Worm (Caenorhabditis elegans) whole organism, L3 larva: Measurements from ENCODE around the gene M04G7.2.

Experiments
- R02D3.7 ChIP-seq: fragments of 150-350 bp; optimal IDR thresholded peaks from 2 replicates; lab custom pipeline; 2014; ENCODE audit warnings: missing biosample characterization, missing genetic modification characterization
- ZK546.5 ChIP-seq: sonication (generic microtip); optimal IDR thresholded peaks from 2 replicates; lab custom pipeline; 2017; ENCODE audit warnings: missing biosample characterization, missing genetic modification characterization
- aly-2 ChIP-seq: fragments of 150-350 bp; optimal IDR thresholded peaks from 2 replicates; lab custom pipeline; 2014; ENCODE audit warnings: missing biosample characterization, missing genetic modification characterization
- ama-1 ChIP-seq: fragments of 150-350 bp; optimal IDR thresholded peaks from 2 replicates; lab custom pipeline; 2018
- ceh-16 ChIP-seq: sonication (generic microtip); optimal IDR thresholded peaks from 2 replicates; lab custom pipeline; 2017; ENCODE audit warnings: missing biosample characterization, missing genetic modification characterization
- ceh-28 ChIP-seq: fragments of 150-350 bp; optimal IDR thresholded peaks from 2 replicates; lab custom pipeline; 2014; ENCODE audit warnings: missing biosample characterization, missing genetic modification reagents, missing genetic modification characterization
- ceh-82 ChIP-seq: fragments of 150-350 bp; optimal IDR thresholded peaks from 2 replicates; lab custom pipeline; 2014; ENCODE audit warnings: missing biosample characterization, missing genetic modification characterization
- ceh-9 ChIP-seq: sonication (generic microtip); optimal IDR thresholded peaks from 2 replicates; lab custom pipeline; 2018; ENCODE audit warnings: missing biosample characterization, missing genetic modification characterization
- egl-27 ChIP-seq: sonication (generic microtip); optimal IDR thresholded peaks from 4 replicates; lab custom pipeline; 2017; ENCODE audit warnings: missing biosample characterization, missing genetic modification reagents, missing genetic modification characterization
- egl-5 ChIP-seq: fragments of 150-350 bp; optimal IDR thresholded peaks from 2 replicates; lab custom pipeline; 2017; ENCODE audit warnings: missing biosample characterization, missing genetic modification reagents, missing genetic modification characterization, inconsistent platforms
- elt-1 ChIP-seq: fragments of 150-350 bp; optimal IDR thresholded peaks from 2 replicates; lab custom pipeline; 2014; ENCODE audit warnings: missing biosample characterization, missing genetic modification characterization
- elt-2 ChIP-seq: sonication (generic microtip); optimal IDR thresholded peaks from 2 replicates; lab custom pipeline; 2016; ENCODE audit warnings: missing genetic modification reagents, mild to moderate bottlenecking, missing genetic modification characterization, missing compliant biosample characterization
- elt-3 ChIP-seq, 3 experiments: fragments of 150-350 bp in 1 of 3; sonication (generic microtip) in 2 of 3; optimal IDR thresholded peaks; 2 replicates in 2 of 3; 4 replicates in 1 of 3; lab custom pipeline; 2014 to 2017; ENCODE audit warnings: missing biosample characterization in 3 of 3, missing genetic modification characterization in 3 of 3
- eor-1 ChIP-seq, 2 experiments: fragments of 150-350 bp; optimal IDR thresholded peaks; 2 replicates each; lab custom pipeline; 2014 to 2018; ENCODE audit warnings: missing biosample characterization in 2 of 2, missing genetic modification characterization in 2 of 2
- fkh-10 ChIP-seq: sonication (generic microtip); optimal IDR thresholded peaks from 2 replicates; lab custom pipeline; 2017; ENCODE audit warnings: missing biosample characterization, missing genetic modification reagents, missing genetic modification characterization
- fkh-2 ChIP-seq: fragments of 150-350 bp; optimal IDR thresholded peaks from 2 replicates; lab custom pipeline; 2014; ENCODE audit warnings: missing biosample characterization, missing genetic modification reagents, missing genetic modification characterization
- hmg-11 ChIP-seq: sonication (generic microtip); optimal IDR thresholded peaks from 2 replicates; lab custom pipeline; 2016; ENCODE audit warnings: missing genetic modification characterization, missing compliant biosample characterization
- jun-1 ChIP-seq: fragments of 150-350 bp; optimal IDR thresholded peaks from 2 replicates; lab custom pipeline; 2014; ENCODE audit warnings: missing biosample characterization, missing genetic modification reagents, missing genetic modification characterization
- lin-15B ChIP-seq: fragments of 150-350 bp; optimal IDR thresholded peaks from 2 replicates; lab custom pipeline; 2014; ENCODE audit warnings: missing biosample characterization, missing genetic modification characterization
- lin-39 ChIP-seq: fragments of 150-350 bp; optimal IDR thresholded peaks from 2 replicates; lab custom pipeline; 2018; ENCODE audit warnings: missing biosample characterization, missing genetic modification reagents, missing genetic modification characterization
- lsy-12 ChIP-seq: sonication (generic microtip); optimal IDR thresholded peaks from 2 replicates; lab custom pipeline; 2016; ENCODE audit warnings: mild to moderate bottlenecking, missing genetic modification characterization, missing compliant biosample characterization
- mdl-1 ChIP-seq: fragments of 150-350 bp; optimal IDR thresholded peaks from 2 replicates; lab custom pipeline; 2014; ENCODE audit warnings: missing biosample characterization, missing genetic modification characterization
- nfya-1 ChIP-seq: sonication (generic microtip); optimal IDR thresholded peaks from 2 replicates; lab custom pipeline; 2017; ENCODE audit warnings: missing genetic modification characterization, mild to moderate bottlenecking, missing compliant biosample characterization, antibody characterized with exemption, moderate library complexity; ENCODE audit not compliant: insufficient read depth
- nhr-11 ChIP-seq: fragments of 150-350 bp; optimal IDR thresholded peaks from 2 replicates; lab custom pipeline; 2014; ENCODE audit warnings: missing biosample characterization, missing genetic modification characterization
- nhr-12 ChIP-seq: fragments of 150-350 bp; optimal IDR thresholded peaks from 2 replicates; lab custom pipeline; 2014; ENCODE audit warnings: missing biosample characterization, missing genetic modification characterization
- nhr-23 ChIP-seq: fragments of 150-350 bp; optimal IDR thresholded peaks from 2 replicates; lab custom pipeline; 2014; ENCODE audit warnings: missing biosample characterization, missing genetic modification reagents, missing genetic modification characterization
- nhr-237 ChIP-seq: fragments of 150-350 bp; optimal IDR thresholded peaks from 2 replicates; lab custom pipeline; 2014; ENCODE audit warnings: missing biosample characterization, missing genetic modification characterization
- nhr-25 ChIP-seq: sonication (generic microtip); optimal IDR thresholded peaks from 2 replicates; lab custom pipeline; 2017; ENCODE audit warnings: missing biosample characterization, missing genetic modification characterization
- nhr-28 ChIP-seq: fragments of 150-350 bp; optimal IDR thresholded peaks from 2 replicates; lab custom pipeline; 2014; ENCODE audit warnings: missing biosample characterization, missing genetic modification characterization
- nhr-43 ChIP-seq: sonication (generic microtip); optimal IDR thresholded peaks from 2 replicates; lab custom pipeline; 2016; ENCODE audit warnings: mild to moderate bottlenecking, missing genetic modification characterization, missing compliant biosample characterization; ENCODE audit not compliant: poor library complexity, severe bottlenecking
- nhr-67 ChIP-seq: fragments of 150-350 bp; optimal IDR thresholded peaks from 2 replicates; lab custom pipeline; 2014; ENCODE audit warnings: missing biosample characterization, missing genetic modification characterization
- nhr-76 ChIP-seq: fragments of 150-350 bp; sonication (generic microtip); optimal IDR thresholded peaks from 5 replicates; lab custom pipeline; 2014; ENCODE audit warnings: missing biosample characterization, missing genetic modification characterization
- nhr-77 ChIP-seq: fragments of 150-350 bp; optimal IDR thresholded peaks from 2 replicates; lab custom pipeline; 2014; ENCODE audit warnings: missing biosample characterization, missing genetic modification characterization
- pha-4 ChIP-seq: fragments of 150-350 bp; optimal IDR thresholded peaks from 2 replicates; lab custom pipeline; 2014; ENCODE audit warnings: missing biosample characterization, missing genetic modification reagents, missing genetic modification characterization
- pqm-1 ChIP-seq: fragments of 150-350 bp; optimal IDR thresholded peaks from 2 replicates; lab custom pipeline; 2017; ENCODE audit warnings: missing biosample characterization, missing genetic modification characterization, inconsistent platforms
- skn-1 ChIP-seq: fragments of 150-350 bp; optimal IDR thresholded peaks from 2 replicates; lab custom pipeline; 2014; ENCODE audit warnings: missing biosample characterization, missing genetic modification characterization
- snpc-4 ChIP-seq: fragments of 150-350 bp; optimal IDR thresholded peaks from 2 replicates; lab custom pipeline; 2014; ENCODE audit warnings: missing biosample characterization, missing genetic modification characterization
- tbx-2 ChIP-seq: sonication (generic microtip); optimal IDR thresholded peaks from 2 replicates; lab custom pipeline; 2016; ENCODE audit warnings: mild to moderate bottlenecking, missing genetic modification characterization, missing compliant biosample characterization
- unc-39 ChIP-seq: sonication (generic microtip); optimal IDR thresholded peaks from 4 replicates; lab custom pipeline; 2017; ENCODE audit warnings: missing biosample characterization, missing genetic modification characterization
- unc-62 ChIP-seq: fragments of 150-350 bp; sonication (generic microtip); optimal IDR thresholded peaks from 4 replicates; lab custom pipeline; 2014; ENCODE audit warnings: missing biosample characterization, missing genetic modification reagents, missing genetic modification characterization
- zag-1 ChIP-seq: fragments of 150-350 bp; optimal IDR thresholded peaks from 2 replicates; lab custom pipeline; 2014; ENCODE audit warnings: missing biosample characterization, missing genetic modification characterization
- ztf-11 ChIP-seq: fragments of 150-350 bp; optimal IDR thresholded peaks from 2 replicates; lab custom pipeline; 2014; ENCODE audit warnings: missing biosample characterization, missing genetic modification characterization
- ztf-4 ChIP-seq: fragments of 150-350 bp; optimal IDR thresholded peaks from 2 replicates; lab custom pipeline; 2014; ENCODE audit warnings: missing biosample characterization, missing genetic modification characterization

Gene M04G7.2

ce11 chrIV:455484-455883 lies 5.3 kb downstream of the M04G7.2 start, which contains the start of gene M04G7.1:
Gene M04G7.1, plus strand, starts transcription at chrIV:455784.
- TF ChIP-seq skn-1 (tag; lab: Kevin White, UChicago): no peak
- TF ChIP-seq ceh-28 (tag; lab: Kevin White, UChicago): no peak
- no peak for TF ChIP-seq nhr-11
- no peak for TF ChIP-seq egl-5 (tag; lab: Kevin White, UChicago)
- no peak for TF ChIP-seq fkh-2 (tag; lab: Kevin White, UChicago)
- no peak for TF ChIP-seq nhr-23 (tag; lab: Kevin White, UChicago)
- TF ChIP-seq ceh-82 (tag; lab: Kevin White, UChicago): no peak
- TF ChIP-seq R02D3.7 (tag; lab: Kevin White, UChicago): no peak

DNA sequence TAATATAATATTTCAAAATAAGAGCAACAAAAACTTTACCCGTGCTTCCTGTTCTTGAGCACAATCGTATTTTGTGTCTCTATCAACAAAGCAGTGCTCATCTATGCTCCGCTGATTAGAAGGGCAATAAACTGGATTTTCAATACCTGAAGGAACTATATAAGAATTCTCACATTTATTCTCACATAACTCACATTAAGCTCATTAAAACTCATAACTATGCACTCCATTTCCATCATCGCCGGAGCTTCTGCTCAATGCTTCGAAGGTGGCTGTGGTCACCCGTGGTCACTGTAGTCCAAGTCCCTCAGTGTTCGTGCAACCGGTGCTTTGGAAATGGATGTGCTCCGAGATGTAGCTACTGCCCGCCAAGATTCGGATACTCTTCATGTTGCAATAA lies 6.0 kb downstream of the M04G7.2 start, which contains the start of the genes Y66H1A.8 and M04G7.5:
TSS of gene Y66H1A.8 (minus strand) at position 101 of the 400 bp plus-strand sequence.
TSS of gene M04G7.5 (plus strand) at position 258 of the 400 bp plus-strand sequence.
- TF ChIP-seq nhr-77 (tag; lab: Kevin White, UChicago) (no peak), R02D3.7 (tag; lab: Kevin White, UChicago) (no peak), egl-5 (tag; lab: Kevin White, UChicago) (no peak), ceh-28 (tag; lab: Kevin White, UChicago) (no peak), mdl-1 (tag; lab: Kevin White, UChicago) (no peak), fkh-2 (tag; lab: Kevin White, UChicago) (no peak), nhr-28 (tag; lab: Kevin White, UChicago) (no peak), pha-4 (no peak), nhr-76 (no peak), nhr-237 (tag; lab: Kevin White, UChicago) (no peak), ceh-82 (tag; lab: Kevin White, UChicago) (no peak)

ce11 chrIV:445377-445776 lies 15.5 kb downstream of the M04G7.2 start, which contains the start of gene dpm-1:
Gene dpm-1, plus strand, starts transcription at chrIV:445677.
- no peak for TF ChIP-seq snpc-4
- TF ChIP-seq nhr-77 (tag; lab: Kevin White, UChicago): no peak
- TF ChIP-seq tbx-2 (tag; lab: Kevin White, UChicago): no peak
- no peak for TF ChIP-seq lin-39 (tag; lab: Kevin White, UChicago)
- TF ChIP-seq nhr-12 (tag; lab: Kevin White, UChicago): no peak
- TF ChIP-seq nhr-11: no peak
- TF ChIP-seq elt-2 (tag; lab: Kevin White, UChicago): no peak
- TF ChIP-seq egl-5 (tag; lab: Kevin White, UChicago): no peak
- TF ChIP-seq aly-2 (tag; lab: Kevin White, UChicago): no peak

- TF ChIP-seq elt-1 (no peak), hmg-11 (tag; lab: Kevin White, UChicago) (no peak), egl-27 (no peak), fkh-10 (GFP tag; lab: Kevin White, UChicago) (peak; percentile 38), lsy-12 (tag; lab: Kevin White, UChicago) (peak; percentile 69), nhr-43 (peak; percentile 79), snpc-4 (peak; percentile 53), ZK546.5 (no peak), unc-62 (GFP tag; lab: Kevin White, UChicago) (peak; percentile 13), ama-1 (no peak), tbx-2 (tag; lab: Kevin White, UChicago) (peak; percentile 50), eor-1 (tag; optimal IDR thresholded peaks at IDR 0.05; lab: Kevin White, UChicago) (no peak), nhr-67 (no peak), nhr-23 (tag; lab: Kevin White, UChicago) (peak; percentile 91), ztf-4 (no peak), nhr-12 (tag; lab: Kevin White, UChicago) (no peak), ceh-28 (tag; lab: Kevin White, UChicago) (peak; percentile 83), nhr-77 (tag; lab: Kevin White, UChicago) (peak; percentile 60), pha-4 (peak; percentile 97), ceh-9 (no peak), lin-39 (tag; lab: Kevin White, UChicago) (peak; percentile 58), zag-1 (tag; lab: Kevin White, UChicago) (no peak), nhr-11 (no peak), ztf-11 (tag; lab: Kevin White, UChicago) (no peak), ceh-16 (no peak), pqm-1 (tag; lab: Kevin White, UChicago) (peak; percentile 48), mdl-1 (tag; lab: Kevin White, UChicago) (no peak), ceh-82 (tag; lab: Kevin White, UChicago) (peak; percentile 52), elt-3 (tag; optimal IDR thresholded peaks at IDR 0.05; lab: Kevin White, UChicago) (no peak), lin-15B (tag; lab: Kevin White, UChicago) (peak; percentile 93), nhr-76 (no peak), jun-1 (tag; lab: Kevin White, UChicago) (peak; percentile 39), aly-2 (tag; lab: Kevin White, UChicago) (no peak), nhr-25 (tag; lab: Kevin White, UChicago) (peak; percentile 37), R02D3.7 (tag; lab: Kevin White, UChicago) (peak; percentile 84), nfya-1 (tag; lab: Kevin White, UChicago) (peak; percentile 85), fkh-2 (tag; lab: Kevin White, UChicago) (no peak), nhr-28 (tag; lab: Kevin White, UChicago) (peak; percentile 10), skn-1 (tag; lab: Kevin White, UChicago) (no peak), unc-39 (no peak), egl-5 (tag; lab: Kevin White, UChicago) (peak; percentile 37), elt-2 (tag; lab: Kevin White, UChicago) (peak; percentile 45)
Measured at ce11 chrIV:443622-444021, 17.2 kb downstream of the M04G7.2 start, which contains the start of gene mrpl-55. Gene mrpl-55, plus strand, starts transcription at chrIV:443985.
